Fruit fly (Drosophila melanogaster) Kc167 (cell line): ENCODE results near the gene CG15739.

Source experiments
- Myc ChIP-seq: fragments of >200 bp; optimal IDR thresholded peaks from 2 replicates; lab custom pipeline; 2017; ENCODE audit warnings: missing external identifiers
- psq ChIP-seq: fragments of >200 bp; optimal IDR thresholded peaks from 2 replicates; lab custom pipeline; 2017; ENCODE audit warnings: missing external identifiers

dm6 chrX:11885356-11885755, 12.2 kb downstream of the CG15739 start:
- TF ChIP-seq Myc (no peak), psq (lab: Kevin White, UChicago) (no peak)
